Fruit fly (Drosophila melanogaster): ENCODE data around the gene CG7202.

Gene CG7202

dm6 chr3L:21509488-21510122 is 17.0 kb upstream of the CG7202 start (continued):
- no peak for TF ChIP-seq yki (optimal IDR thresholded peaks at IDR 0.05)
- no peak for TF ChIP-seq CG17568 (GFP tag; optimal IDR thresholded peaks at IDR 0.05)
- TF ChIP-seq CG14014 (GFP tag; IDR thresholded peaks at IDR 0.05), result 0 out of 2 replicates have a peak, but pooled peaks have one; percentile 25
- no peak for TF ChIP-seq ttk (GFP tag; IDR thresholded peaks at IDR 0.05)
- peak; percentile 39; the same call in 1 of the 3 replicates for TF ChIP-seq so (GFP tag; IDR thresholded peaks at IDR 0.05)
- TF ChIP-seq CG4404 (GFP tag; IDR thresholded peaks at IDR 0.05), result no peak
- TF ChIP-seq CG34224 (GFP tag; IDR thresholded peaks at IDR 0.05; ENCODE audit: partially characterized antibody), result no peak
- peak; percentile 23 for TF ChIP-seq slp2 (GFP tag; optimal IDR thresholded peaks at IDR 0.05)
- TF ChIP-seq Blimp-1 (GFP tag; optimal IDR thresholded peaks at IDR 0.05), result peak; percentile 29
- TF ChIP-seq Sox102F (GFP tag; optimal IDR thresholded peaks at IDR 0.05), result peak; percentile 44
- TF ChIP-seq CG11695 (GFP tag; IDR thresholded peaks at IDR 0.05), result peak; percentile 43; the same call in 1 of the 3 replicates
- TF ChIP-seq CG14667 (GFP tag; IDR thresholded peaks at IDR 0.05), result no peak
- peak; percentile 33 for TF ChIP-seq tio (GFP tag; optimal IDR thresholded peaks at IDR 0.05)
- TF ChIP-seq CG32532 (GFP tag; IDR thresholded peaks at IDR 0.05), result 0 out of 2 replicates have a peak, but pooled peaks have one; percentile 23
- peak; percentile 31 for TF ChIP-seq NfI (GFP tag; optimal IDR thresholded peaks at IDR 0.05)
- peak; percentile 19 for TF ChIP-seq CG9437 (GFP tag; optimal IDR thresholded peaks at IDR 0.05)
- TF ChIP-seq E2f2 (GFP tag; IDR thresholded peaks at IDR 0.05), result peak; percentile 24; the same call in 1 of the 2 replicates
- no peak; the same call in 1 of the 2 replicates for TF ChIP-seq bbx (GFP tag; IDR thresholded peaks at IDR 0.05; ENCODE audit: partially characterized antibody)
- TF ChIP-seq CG3407 (GFP tag; optimal IDR thresholded peaks at IDR 0.05), result peak; percentile 22
- TF ChIP-seq Gug (GFP tag; IDR thresholded peaks at IDR 0.05), result peak; percentile 41; the same call in 1 of the 4 replicates
- TF ChIP-seq Jarid2 (GFP tag; optimal IDR thresholded peaks at IDR 0.05), result peak; percentile 36

dm6 chr3L:21508621-21509020 is 16.0 kb upstream of the CG7202 start:
- peak; percentile 67 for TF ChIP-seq Med (GFP tag)
- no peak for TF ChIP-seq CG10959 (GFP tag; IDR thresholded peaks at IDR 0.05)

- TF ChIP-seq az2 (GFP tag; optimal IDR thresholded peaks at IDR 0.05), result no peak
- peak; percentile 30 for TF ChIP-seq kni (GFP tag; optimal IDR thresholded peaks at IDR 0.05)
- TF ChIP-seq Elba2 (GFP tag; optimal IDR thresholded peaks at IDR 0.05), result peak; percentile 61
- TF ChIP-seq otp (GFP tag; IDR thresholded peaks at IDR 0.05), result no peak
- TF ChIP-seq CG31388 (GFP tag; optimal IDR thresholded peaks at IDR 0.05), result no peak
- 0 out of 3 replicates have a peak, but pooled peaks have one; percentile 19 for TF ChIP-seq Opbp (GFP tag; IDR thresholded peaks at IDR 0.05; ENCODE audit: partially characterized antibody)
- peak; percentile 30 for TF ChIP-seq cg (GFP tag; optimal IDR thresholded peaks at IDR 0.05)
- peak; percentile 35 for TF ChIP-seq MESR4 (GFP tag; optimal IDR thresholded peaks at IDR 0.05)
- no peak for TF ChIP-seq dmrt11E (tag; optimal IDR thresholded peaks at IDR 0.05)
- TF ChIP-seq Dip2 (GFP tag; IDR thresholded peaks at IDR 0.05), result no peak
- 0 out of 3 replicates have a peak, but pooled peaks have one; percentile 29 for TF ChIP-seq CG2199 (GFP tag; IDR thresholded peaks at IDR 0.05)
- TF ChIP-seq pho (GFP tag; optimal IDR thresholded peaks at IDR 0.05), result no peak
- TF ChIP-seq CG17385 (GFP tag; optimal IDR thresholded peaks at IDR 0.05), result no peak
- peak; percentile 90 for TF ChIP-seq nerfin-1 (tag; optimal IDR thresholded peaks at IDR 0.05)
- TF ChIP-seq MTF-1 (GFP tag; optimal IDR thresholded peaks at IDR 0.05; ENCODE audit: borderline replicate concordance), result no peak
- TF ChIP-seq CG2712 (tag; optimal IDR thresholded peaks at IDR 0.05), result peak; percentile 65
- TF ChIP-seq Asciz (GFP tag; optimal IDR thresholded peaks at IDR 0.05), result no peak
- TF ChIP-seq sd (tag; optimal IDR thresholded peaks at IDR 0.05), result peak; percentile 73
- no peak for TF ChIP-seq CG13624 (GFP tag; optimal IDR thresholded peaks at IDR 0.05)
- TF ChIP-seq Xbp1 (GFP tag; optimal IDR thresholded peaks at IDR 0.05), result no peak
- peak in 1 of 2 experiments; percentile 5 for TF ChIP-seq Pdp1 (GFP tag; optimal IDR thresholded peaks at IDR 0.05)
Measured at dm6 chr3L:21507955-21508354, 15.4 kb upstream of the CG7202 start.
